Worm (Caenorhabditis elegans): ENCODE measurements around the gene cest-3.

Gene cest-3

ce11 chrX:12285496-12285895, 44.0 kb downstream of the cest-3 start, which contains the start of gene lips-2:
lips-2 (plus strand) TSS chrX:12285796.
- TF ChIP-seq tbx-8 (GFP tag; optimal IDR thresholded peaks at IDR 0.05) (no peak), M03D4.4 (tag; optimal IDR thresholded peaks at IDR 0.05) (no peak)

ce11 chrX:12288254-12288653, 46.8 kb downstream of the cest-3 start, which contains the start of gene C04B4.5:
C04B4.5 (minus strand) TSS chrX:12288354.
- TF ChIP-seq blmp-1 (tag; optimal IDR thresholded peaks at IDR 0.05), result no peak
- TF ChIP-seq nhr-2 (tag; optimal IDR thresholded peaks at IDR 0.05), result no peak
- no peak for TF ChIP-seq unc-62 (GFP tag; optimal IDR thresholded peaks at IDR 0.05)
- no peak for TF ChIP-seq lin-13 (tag; optimal IDR thresholded peaks at IDR 0.05)
- no peak for TF ChIP-seq flh-1 (GFP tag; optimal IDR thresholded peaks at IDR 0.05)
- TF ChIP-seq drap-1 (GFP tag; optimal IDR thresholded peaks at IDR 0.05), result no peak
- TF ChIP-seq lsy-2 (tag; optimal IDR thresholded peaks at IDR 0.05), result no peak
- TF ChIP-seq snpc-4 (tag; optimal IDR thresholded peaks at IDR 0.05), result no peak
- TF ChIP-seq tbx-8 (GFP tag; optimal IDR thresholded peaks at IDR 0.05), result no peak
- TF ChIP-seq unc-120 (tag; optimal IDR thresholded peaks at IDR 0.05; ENCODE audit: poor library complexity, severe bottlenecking), result no peak
- TF ChIP-seq pha-4 (tag; optimal IDR thresholded peaks at IDR 0.05), result no peak
- no peak for TF ChIP-seq cnd-1 (tag; optimal IDR thresholded peaks at IDR 0.05)
- no peak for TF ChIP-seq nhr-12 (tag; optimal IDR thresholded peaks at IDR 0.05)
- TF ChIP-seq mab-5 (tag; optimal IDR thresholded peaks at IDR 0.05), result no peak
- no peak for TF ChIP-seq ces-1 (GFP tag; optimal IDR thresholded peaks at IDR 0.05)

- TF ChIP-seq hlh-1 (tag; optimal IDR thresholded peaks at IDR 0.05), result no peak
- TF ChIP-seq zip-8 (tag; optimal IDR thresholded peaks at IDR 0.05), result no peak
- TF ChIP-seq ceh-43 (GFP tag; optimal IDR thresholded peaks at IDR 0.05), result no peak
- TF ChIP-seq drap-1 (GFP tag; optimal IDR thresholded peaks at IDR 0.05), result no peak
- TF ChIP-seq cnd-1 (tag; optimal IDR thresholded peaks at IDR 0.05), result no peak
- no peak for TF ChIP-seq elt-1 (tag; optimal IDR thresholded peaks at IDR 0.05; ENCODE audit: borderline replicate concordance, insufficient read depth)
- TF ChIP-seq ces-1 (GFP tag; optimal IDR thresholded peaks at IDR 0.05), result no peak
- no peak for TF ChIP-seq nhr-76 (tag; optimal IDR thresholded peaks at IDR 0.05)
- TF ChIP-seq elt-3 (tag; optimal IDR thresholded peaks at IDR 0.05), result no peak
- no peak for TF ChIP-seq unc-120 (tag; optimal IDR thresholded peaks at IDR 0.05; ENCODE audit: poor library complexity, severe bottlenecking)
- no peak for TF ChIP-seq nhr-2 (tag; optimal IDR thresholded peaks at IDR 0.05)
- TF ChIP-seq lin-13 (tag; optimal IDR thresholded peaks at IDR 0.05), result no peak
- no peak for TF ChIP-seq nhr-28 (tag; optimal IDR thresholded peaks at IDR 0.05)
- TF ChIP-seq nhr-237 (tag; optimal IDR thresholded peaks at IDR 0.05), result no peak
- TF ChIP-seq bed-3 (GFP tag; optimal IDR thresholded peaks at IDR 0.05), result no peak
- TF ChIP-seq ham-2 (GFP tag; optimal IDR thresholded peaks at IDR 0.05), result no peak
- TF ChIP-seq mls-2 (tag; optimal IDR thresholded peaks at IDR 0.05), result no peak
- no peak for TF ChIP-seq ztf-11 (tag; optimal IDR thresholded peaks at IDR 0.05)
Measured at ce11 chrX:12290539-12290938, 49.1 kb downstream of the cest-3 start, which contains the start of gene C04B4.4. C04B4.4 (plus strand) TSS chrX:12290839.
